Fruit fly (Drosophila melanogaster) whole organism, embryonic: Measurements from ENCODE around the gene cerv.

Experiments used
- Abd-B ChIP-seq: fragments of 200-800 bp; sonication (Bioruptor generic); optimal IDR thresholded peaks from 2 replicates; lab custom pipeline; 2018; ENCODE audit warnings: missing biosample characterization, mild to moderate bottlenecking, missing genetic modification characterization, moderate library complexity
- Aef1 ChIP-seq: fragments of 200-800 bp; sonication (Bioruptor generic); IDR thresholded peaks from 3 replicates; pipeline ENCODE4 v1.3.6; 2022; ENCODE audit warnings: missing biosample characterization, missing genetic modification characterization
- BEAF-32 ChIP-seq: fragments of 200-800 bp; sonication (Bioruptor generic); optimal IDR thresholded peaks from 3 replicates; lab custom pipeline; 2017; ENCODE audit warnings: missing biosample characterization, missing genetic modification characterization, mild to moderate bottlenecking, moderate library complexity, missing genetic modification reagents
- CG11093 ChIP-seq: fragments of 200-800 bp; sonication (Bioruptor generic); IDR thresholded peaks from 3 replicates; pipeline ENCODE4 v1.3.6; 2022; ENCODE audit warnings: missing biosample characterization, missing genetic modification characterization
- CG11723 ChIP-seq: fragments of 200-800 bp; sonication (Bioruptor generic); optimal IDR thresholded peaks from 2 replicates; lab custom pipeline; 2017; ENCODE audit warnings: missing biosample characterization, mild to moderate bottlenecking, missing genetic modification characterization
- CG14441 ChIP-seq: fragments of 200-800 bp; sonication (Bioruptor generic); IDR thresholded peaks from 2 replicates; pipeline ENCODE4 v1.3.6; 2022; ENCODE audit warnings: missing biosample characterization, missing genetic modification characterization
- CG14710 ChIP-seq: fragments of 200-800 bp; sonication (Bioruptor generic); optimal IDR thresholded peaks from 3 replicates; lab custom pipeline; 2019; ENCODE audit warnings: missing biosample characterization, mild to moderate bottlenecking, missing genetic modification characterization, moderate library complexity
- CG17568 ChIP-seq: fragments of 200-800 bp; sonication (Bioruptor generic); optimal IDR thresholded peaks from 2 replicates; lab custom pipeline; 2018; ENCODE audit warnings: missing biosample characterization, mild to moderate bottlenecking, missing genetic modification characterization, moderate library complexity
- CG31441 ChIP-seq: fragments of 200-800 bp; sonication (Bioruptor generic); IDR thresholded peaks from 2 replicates; pipeline ENCODE4 v1.3.6; 2022; ENCODE audit warnings: missing biosample characterization, missing genetic modification characterization
- CG34422 ChIP-seq: fragments of 200-800 bp; sonication (Bioruptor generic); IDR thresholded peaks from 3 replicates; pipeline ENCODE4 v1.3.6; 2022; ENCODE audit warnings: missing biosample characterization, missing genetic modification characterization
- CG3847 ChIP-seq: fragments of 200-800 bp; sonication (Bioruptor generic); IDR thresholded peaks from 2 replicates; pipeline ENCODE4 v1.3.6; 2022; ENCODE audit warnings: missing biosample characterization, missing genetic modification characterization
- CG6272 ChIP-seq: fragments of 200-800 bp; sonication (Bioruptor generic); IDR thresholded peaks from 2 replicates; pipeline ENCODE4 v1.3.6; 2022; ENCODE audit warnings: missing biosample characterization, missing genetic modification characterization
- CG6791 ChIP-seq: fragments of 200-800 bp; sonication (Bioruptor generic); IDR thresholded peaks from 3 replicates; pipeline ENCODE4 v1.3.6; 2022; ENCODE audit warnings: missing biosample characterization, missing genetic modification characterization; ENCODE audit not compliant: partially characterized antibody
- CG6854 ChIP-seq: fragments of 200-800 bp; sonication (Bioruptor generic); optimal IDR thresholded peaks from 3 replicates; lab custom pipeline; 2017; ENCODE audit warnings: missing biosample characterization, mild to moderate bottlenecking, missing genetic modification characterization
- CG7556 ChIP-seq: fragments of 200-800 bp; sonication (Bioruptor generic); optimal IDR thresholded peaks from 2 replicates; lab custom pipeline; 2017; ENCODE audit warnings: missing biosample characterization, mild to moderate bottlenecking, missing genetic modification characterization
- CG7928 ChIP-seq: fragments of 200-800 bp; sonication (Bioruptor generic); optimal IDR thresholded peaks from 2 replicates; lab custom pipeline; 2017; ENCODE audit warnings: missing biosample characterization, mild to moderate bottlenecking, missing genetic modification characterization
- CG8089 ChIP-seq: fragments of 200-800 bp; sonication (Bioruptor generic); optimal IDR thresholded peaks from 3 replicates; lab custom pipeline; 2016; ENCODE audit warnings: missing biosample characterization, missing genetic modification characterization
- CG8290 ChIP-seq, 3 experiments: fragments of 200-800 bp; sonication (Bioruptor generic); optimal IDR thresholded peaks; 2 replicates each; lab custom pipeline; 2016 to 2019; ENCODE audit warnings: missing biosample characterization in 3 of 3, missing genetic modification characterization in 3 of 3, mild to moderate bottlenecking in 2 of 3, moderate library complexity in 1 of 3
- CG8388 ChIP-seq: fragments of 200-800 bp; sonication (Bioruptor generic); optimal IDR thresholded peaks from 2 replicates; lab custom pipeline; 2019; ENCODE audit warnings: missing biosample characterization, mild to moderate bottlenecking, missing genetic modification characterization, moderate library complexity
- CHES-1-like ChIP-seq: fragments of 200-800 bp; sonication (Bioruptor generic); optimal IDR thresholded peaks from 2 replicates; lab custom pipeline; 2016; ENCODE audit warnings: missing biosample characterization, missing genetic modification characterization
- Dad ChIP-seq: fragments of 200-800 bp; sonication (Bioruptor generic); optimal IDR thresholded peaks from 3 replicates; lab custom pipeline; 2016; ENCODE audit warnings: missing biosample characterization, missing genetic modification characterization
- Deaf1 ChIP-seq: fragments of 200-800 bp; optimal IDR thresholded peaks from 3 replicates; lab custom pipeline; 2019; ENCODE audit warnings: missing biosample characterization, mild to moderate bottlenecking, missing genetic modification characterization, moderate library complexity
- Dll ChIP-seq: fragments of 200-800 bp; sonication (Bioruptor generic); IDR thresholded peaks from 4 replicates; pipeline ENCODE4 v1.3.6; 2022; ENCODE audit warnings: missing biosample characterization, missing genetic modification characterization; ENCODE audit not compliant: partially characterized antibody
- Drgx ChIP-seq: fragments of 200-800 bp; sonication (Bioruptor generic); IDR thresholded peaks from 2 replicates; pipeline ENCODE4 v1.3.6; 2022; ENCODE audit warnings: missing biosample characterization, missing genetic modification characterization
- Fer1 ChIP-seq: fragments of 200-800 bp; sonication (Bioruptor generic); optimal IDR thresholded peaks from 2 replicates; lab custom pipeline; 2017; ENCODE audit warnings: missing biosample characterization, mild to moderate bottlenecking, missing genetic modification characterization
- Hr3 ChIP-seq: fragments of 200-800 bp; sonication (Bioruptor generic); optimal IDR thresholded peaks from 3 replicates; lab custom pipeline; 2016; ENCODE audit warnings: missing biosample characterization, missing genetic modification characterization
- Hr39 ChIP-seq: fragments of >200 bp; optimal IDR thresholded peaks from 2 replicates; lab custom pipeline; 2017
- Lim3 ChIP-seq: fragments of 200-800 bp; sonication (Bioruptor generic); IDR thresholded peaks from 2 replicates; pipeline ENCODE4 v1.3.6; 2022; ENCODE audit warnings: missing biosample characterization, missing genetic modification characterization
- MESR4 ChIP-seq: fragments of 200-800 bp; sonication (Bioruptor generic); optimal IDR thresholded peaks from 2 replicates; lab custom pipeline; 2018; ENCODE audit warnings: missing biosample characterization, mild to moderate bottlenecking, missing genetic modification characterization, moderate library complexity
- Max ChIP-seq: fragments of 200-800 bp; sonication (Bioruptor generic); optimal IDR thresholded peaks from 2 replicates; lab custom pipeline; 2016; ENCODE audit warnings: missing biosample characterization, mild to moderate bottlenecking, missing genetic modification characterization
- Mrtf ChIP-seq: fragments of 200-800 bp; sonication (Bioruptor generic); IDR thresholded peaks from 3 replicates; pipeline ENCODE4 v1.3.6; 2022; ENCODE audit warnings: missing biosample characterization, missing genetic modification characterization
- Scr ChIP-seq: fragments of 200-800 bp; sonication (Bioruptor generic); IDR thresholded peaks from 2 replicates; pipeline ENCODE4 v1.3.6; 2022; ENCODE audit warnings: missing biosample characterization, missing genetic modification characterization; ENCODE audit not compliant: partially characterized antibody
- Sin3A ChIP-seq: fragments of >200 bp; optimal IDR thresholded peaks from 2 replicates; lab custom pipeline; 2018
- Six4 ChIP-seq: fragments of 200-800 bp; sonication (Bioruptor generic); optimal IDR thresholded peaks from 2 replicates; lab custom pipeline; 2016; ENCODE audit warnings: missing biosample characterization, missing genetic modification characterization
- Ssrp ChIP-seq: fragments of 200-800 bp; sonication (Bioruptor generic); optimal IDR thresholded peaks from 2 replicates; lab custom pipeline; 2018; ENCODE audit warnings: missing biosample characterization, mild to moderate bottlenecking, missing genetic modification characterization, moderate library complexity
- amos ChIP-seq: fragments of 200-800 bp; sonication (Bioruptor generic); IDR thresholded peaks from 2 replicates; pipeline ENCODE4 v1.3.6; 2022; ENCODE audit warnings: missing biosample characterization, missing genetic modification characterization; ENCODE audit not compliant: partially characterized antibody
- az2 ChIP-seq: fragments of 200-800 bp; sonication (Bioruptor generic); optimal IDR thresholded peaks from 3 replicates; lab custom pipeline; 2016; ENCODE audit warnings: missing biosample characterization, missing genetic modification characterization
- crc ChIP-seq: fragments of 200-800 bp; sonication (Bioruptor generic); optimal IDR thresholded peaks from 2 replicates; lab custom pipeline; 2016; ENCODE audit warnings: missing biosample characterization, missing genetic modification characterization
- dimm ChIP-seq: fragments of 200-800 bp; sonication (Bioruptor generic); IDR thresholded peaks from 2 replicates; pipeline ENCODE4 v1.3.6; 2022; ENCODE audit warnings: missing biosample characterization, missing genetic modification characterization
- eve ChIP-seq, 2 experiments: fragments of >200 bp; optimal IDR thresholded peaks; 2 replicates each; lab custom pipeline; 2017; ENCODE audit warnings: missing biosample characterization in 2 of 2, missing genetic modification characterization in 2 of 2
- ewg ChIP-seq: fragments of 200-800 bp; sonication (Bioruptor generic); optimal IDR thresholded peaks from 3 replicates; lab custom pipeline; 2017; ENCODE audit warnings: mild to moderate bottlenecking, missing biosample characterization, missing genetic modification reagents, missing genetic modification characterization
- kay ChIP-seq: fragments of 200-800 bp; sonication (Bioruptor generic); optimal IDR thresholded peaks from 2 replicates; lab custom pipeline; 2016; ENCODE audit warnings: missing biosample characterization, missing genetic modification characterization
- mam ChIP-seq: fragments of 200-800 bp; sonication (Bioruptor generic); optimal IDR thresholded peaks from 3 replicates; lab custom pipeline; 2016; ENCODE audit warnings: missing biosample characterization, missing genetic modification characterization
- nau ChIP-seq: fragments of 200-800 bp; sonication (Bioruptor generic); optimal IDR thresholded peaks from 3 replicates; lab custom pipeline; 2017; ENCODE audit warnings: missing biosample characterization, mild to moderate bottlenecking, missing genetic modification characterization, missing genetic modification reagents
- org-1 ChIP-seq: fragments of 200-800 bp; sonication (Bioruptor generic); optimal IDR thresholded peaks from 2 replicates; lab custom pipeline; 2017; ENCODE audit warnings: missing biosample characterization, missing genetic modification characterization
- phol ChIP-seq: fragments of 200-800 bp; sonication (Bioruptor generic); optimal IDR thresholded peaks from 3 replicates; lab custom pipeline; 2018; ENCODE audit warnings: missing biosample characterization, mild to moderate bottlenecking, missing genetic modification characterization, moderate library complexity
- sim ChIP-seq: fragments of 200-800 bp; sonication (Bioruptor generic); IDR thresholded peaks from 2 replicates; pipeline ENCODE4 v1.3.6; 2022; ENCODE audit warnings: missing biosample characterization, missing genetic modification characterization
- tap ChIP-seq: fragments of 200-800 bp; optimal IDR thresholded peaks from 3 replicates; lab custom pipeline; 2019; ENCODE audit warnings: missing biosample characterization, mild to moderate bottlenecking, missing genetic modification characterization, moderate library complexity
- zen ChIP-seq: fragments of 200-800 bp; sonication (Bioruptor generic); optimal IDR thresholded peaks from 3 replicates; lab custom pipeline; 2018; ENCODE audit warnings: missing biosample characterization, mild to moderate bottlenecking, missing genetic modification characterization, moderate library complexity
- zen2 ChIP-seq: fragments of 200-800 bp; sonication (Bioruptor generic); IDR thresholded peaks from 3 replicates; pipeline ENCODE4 v1.3.6; 2022; ENCODE audit warnings: missing biosample characterization, missing genetic modification characterization; ENCODE audit not compliant: partially characterized antibody

The cerv gene

dm6 chrX:15554256-15554678 is 23.7 kb downstream of the cerv start, which contains the start of gene Ac13E (continued):
- peak; percentile 74; the same call in 2 of the 3 replicates for TF ChIP-seq Aef1
- peak; percentile 15; the same call in 1 of the 2 replicates for TF ChIP-seq amos (GFP tag; lab: Robert Waterston, UW)
- peak; percentile 86 for TF ChIP-seq CG14441 (GFP tag; lab: Robert Waterston, UW)
- TF ChIP-seq Fer1 (GFP tag; lab: Kevin White, UChicago): peak; percentile 94
- peak; percentile 85 for TF ChIP-seq Six4
- peak; percentile 75 for TF ChIP-seq sim (GFP tag; lab: Robert Waterston, UW)
- TF ChIP-seq CG17568: peak; percentile 84
- TF ChIP-seq CG7928 (GFP tag; lab: Kevin White, UChicago): peak; percentile 59
- TF ChIP-seq Dad: peak; percentile 75
- peak; percentile 86 for TF ChIP-seq CG3847
- TF ChIP-seq org-1: peak; percentile 94
- no peak for TF ChIP-seq MESR4
- TF ChIP-seq kay (GFP tag; lab: Kevin White, UChicago): peak; percentile 84
- peak; percentile 89 for TF ChIP-seq az2 (GFP tag; lab: Kevin White, UChicago)
- TF ChIP-seq nau: peak; percentile 92
- peak; percentile 76 for TF ChIP-seq ewg (GFP tag; lab: Kevin White, UChicago)
- TF ChIP-seq phol: peak; percentile 89
- TF ChIP-seq zen2 (GFP tag; lab: Robert Waterston, UW): no peak
- TF ChIP-seq CG7556: peak; percentile 94
- peak; percentile 33 to 95 for TF ChIP-seq eve (GFP tag; optimal IDR thresholded peaks at IDR 0.05; lab: Kevin White, UChicago)
- peak; percentile 71 for TF ChIP-seq CG8089 (GFP tag; lab: Kevin White, UChicago)
- TF ChIP-seq Dll (GFP tag; lab: Robert Waterston, UW): peak; percentile 63; the same call in 1 of the 4 replicates
- no peak for TF ChIP-seq BEAF-32 (GFP tag; lab: Kevin White, UChicago)
- peak; percentile 85 for TF ChIP-seq Hr3 (GFP tag; lab: Kevin White, UChicago)
- peak; percentile 82 for TF ChIP-seq Max (GFP tag; lab: Kevin White, UChicago)
- TF ChIP-seq Hr39 (lab: Kevin White, UChicago): no peak
- TF ChIP-seq CG11723 (GFP tag; lab: Kevin White, UChicago): peak; percentile 88
- TF ChIP-seq CHES-1-like (GFP tag; lab: Kevin White, UChicago): peak; percentile 74
- TF ChIP-seq mam (GFP tag; lab: Kevin White, UChicago): peak; percentile 82
- TF ChIP-seq crc (GFP tag; lab: Kevin White, UChicago): peak; percentile 64
- no peak; the same call in 2 of the 3 replicates for TF ChIP-seq CG6791 (GFP tag; lab: Robert Waterston, UW)
- no peak for TF ChIP-seq dimm (GFP tag; lab: Robert Waterston, UW)
- TF ChIP-seq CG8388 (GFP tag; lab: Kevin White, UChicago): peak; percentile 85
- peak; percentile 84 for TF ChIP-seq Drgx (GFP tag; lab: Robert Waterston, UW)
- TF ChIP-seq Lim3 (GFP tag; lab: Robert Waterston, UW): peak; percentile 37; the same call in 1 of the 2 replicates
- TF ChIP-seq CG11093 (GFP tag; lab: Robert Waterston, UW): peak; percentile 83
- peak; percentile 86 for TF ChIP-seq CG14710 (tag; lab: Kevin White, UChicago)
- peak; percentile 79 for TF ChIP-seq tap (tag; lab: Kevin White, UChicago)
- TF ChIP-seq CG6854: peak; percentile 89
- TF ChIP-seq CG8290 (GFP tag; optimal IDR thresholded peaks at IDR 0.05; lab: Kevin White, UChicago): peak; percentile 68
- TF ChIP-seq CG8290 (tag; optimal IDR thresholded peaks at IDR 0.05; lab: Kevin White, UChicago): peak; percentile 54 to 68
- TF ChIP-seq CG34422 (GFP tag; lab: Robert Waterston, UW): peak; percentile 69
- TF ChIP-seq Scr: peak; percentile 57
- TF ChIP-seq Ssrp (tag; lab: Kevin White, UChicago): peak; percentile 83
- TF ChIP-seq Deaf1 (tag; lab: Kevin White, UChicago): peak; percentile 70
- peak; percentile 82 for TF ChIP-seq Mrtf (GFP tag; lab: Robert Waterston, UW)
- TF ChIP-seq zen (tag; lab: Kevin White, UChicago): peak; percentile 83
- peak; percentile 85 for TF ChIP-seq CG6272 (GFP tag; lab: Robert Waterston, UW)
- peak; percentile 84 for TF ChIP-seq Abd-B
- no peak for TF ChIP-seq Sin3A (lab: Kevin White, UChicago)
- TF ChIP-seq CG31441: peak; percentile 93
